Fruit fly (Drosophila melanogaster): ENCODE results near the gene CG1958.

dm6 chrX:7290811-7291515 is 24.3 kb downstream of the CG1958 start, which contains the start of gene unc-119:
- no peak for TF ChIP-seq slbo (GFP tag; IDR thresholded peaks at IDR 0.05)
- TF ChIP-seq CG9932 (GFP tag; IDR thresholded peaks at IDR 0.05) = no peak
- no peak; the same call in 1 of the 2 replicates for TF ChIP-seq onecut (GFP tag; IDR thresholded peaks at IDR 0.05)
- no peak for TF ChIP-seq da (GFP tag; optimal IDR thresholded peaks at IDR 0.05)
- TF ChIP-seq Dek (tag; optimal IDR thresholded peaks at IDR 0.05) = no peak
- TF ChIP-seq H2.0 (GFP tag; IDR thresholded peaks at IDR 0.05) = no peak
- no peak for TF ChIP-seq jumu (GFP tag; optimal IDR thresholded peaks at IDR 0.05)
- no peak for TF ChIP-seq Hr39 (optimal IDR thresholded peaks at IDR 0.05)
- no peak for TF ChIP-seq maf-S (GFP tag; optimal IDR thresholded peaks at IDR 0.05)
- no peak for TF ChIP-seq NFAT (GFP tag; IDR thresholded peaks at IDR 0.05)
- no peak for TF ChIP-seq CG5245 (GFP tag; optimal IDR thresholded peaks at IDR 0.05)
- TF ChIP-seq CG4424 (GFP tag; optimal IDR thresholded peaks at IDR 0.05) = no peak

Measured in whole organism, embryonic.